Worm (Caenorhabditis elegans): Measurements from ENCODE around the gene K03H6.4.

DNA sequence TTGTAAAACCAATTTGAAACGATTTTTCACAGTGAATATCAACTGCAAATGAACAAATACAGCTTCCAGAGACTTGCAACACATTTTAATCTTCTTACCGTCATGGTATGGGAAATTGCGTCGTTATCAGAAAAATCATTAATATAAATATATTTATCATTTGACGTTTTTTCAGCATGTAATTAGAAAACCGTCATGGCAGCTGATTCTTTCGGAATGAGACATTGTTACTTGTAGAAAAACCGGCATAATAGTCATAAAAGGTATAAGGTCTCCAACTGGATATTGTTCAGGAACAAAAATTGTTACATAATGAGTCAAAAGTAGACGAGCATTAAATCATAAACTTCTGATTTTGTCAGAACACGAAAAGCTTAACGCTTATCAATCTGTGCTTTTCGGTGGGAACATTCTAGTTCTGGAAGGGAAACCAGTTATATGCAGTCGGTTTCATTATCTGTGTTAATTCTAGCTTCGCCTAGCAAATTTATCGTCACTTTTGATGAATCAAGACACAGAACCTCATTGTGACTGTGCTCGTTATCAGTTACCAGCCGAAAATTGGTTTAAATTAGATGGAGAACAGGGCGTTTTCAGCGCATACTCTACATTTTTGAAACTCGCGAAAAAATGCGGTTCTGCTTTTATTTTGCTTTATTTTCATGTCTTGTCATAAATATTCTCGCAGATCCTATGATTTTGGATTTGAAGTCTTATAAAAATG lies 32.2 kb upstream of the K03H6.4 start, which contains the start of gene C34H4.2:
- TF ChIP-seq tbx-11 (GFP tag; IDR thresholded peaks at IDR 0.05) (no peak), ama-1 (optimal IDR thresholded peaks at IDR 0.05) (no peak), flt-1 (GFP tag; IDR thresholded peaks at IDR 0.05) (no peak), ets-7 (tag; optimal IDR thresholded peaks at IDR 0.05) (no peak)
